Worm (Caenorhabditis elegans) whole organism, mixed stage, embryonic: ENCODE data around the gene ZK829.1.

Experiments
- M03D4.4 ChIP-seq: sonication (generic microtip); optimal IDR thresholded peaks from 2 replicates; lab custom pipeline; 2017; ENCODE audit warnings: mild to moderate bottlenecking, missing genetic modification characterization, missing compliant biosample characterization
- bed-3 ChIP-seq: fragments of 200-800 bp; sonication (Bioruptor generic); optimal IDR thresholded peaks from 3 replicates; lab custom pipeline; 2018; ENCODE audit warnings: mild to moderate bottlenecking, missing genetic modification characterization, moderate library complexity, missing compliant biosample characterization
- blmp-1 ChIP-seq: fragments of 150-350 bp; optimal IDR thresholded peaks from 2 replicates; lab custom pipeline; 2014; ENCODE audit warnings: missing biosample characterization, missing genetic modification characterization
- ceh-39 ChIP-seq: fragments of 150-350 bp; optimal IDR thresholded peaks from 2 replicates; lab custom pipeline; 2014; ENCODE audit warnings: missing biosample characterization, missing genetic modification characterization
- ceh-43 ChIP-seq: fragments of 200-800 bp; sonication (Bioruptor generic); optimal IDR thresholded peaks from 2 replicates; lab custom pipeline; 2018; ENCODE audit warnings: mild to moderate bottlenecking, missing genetic modification characterization, moderate library complexity, missing compliant biosample characterization
- ceh-83 ChIP-seq: fragments of 200-800 bp; sonication (Bioruptor generic); optimal IDR thresholded peaks from 2 replicates; lab custom pipeline; 2018; ENCODE audit warnings: mild to moderate bottlenecking, missing genetic modification characterization, missing compliant biosample characterization
- cnd-1 ChIP-seq: fragments of 200-800 bp; sonication (Bioruptor generic); optimal IDR thresholded peaks from 2 replicates; lab custom pipeline; 2018; ENCODE audit warnings: mild to moderate bottlenecking, missing genetic modification characterization, missing compliant biosample characterization
- drap-1 ChIP-seq: fragments of 200-800 bp; sonication (Bioruptor generic); optimal IDR thresholded peaks from 3 replicates; lab custom pipeline; 2018; ENCODE audit warnings: mild to moderate bottlenecking, missing genetic modification characterization, missing compliant biosample characterization
- elt-1 ChIP-seq: sonication (generic microtip); optimal IDR thresholded peaks from 2 replicates; lab custom pipeline; 2017; ENCODE audit warnings: missing genetic modification characterization, mild to moderate bottlenecking, missing compliant biosample characterization, antibody characterized with exemption, moderate library complexity, borderline replicate concordance; ENCODE audit not compliant: insufficient read depth
- elt-3 ChIP-seq: fragments of 150-350 bp; optimal IDR thresholded peaks from 2 replicates; lab custom pipeline; 2014; ENCODE audit warnings: missing biosample characterization, missing genetic modification characterization
- ham-2 ChIP-seq: fragments of 200-800 bp; sonication (Bioruptor generic); optimal IDR thresholded peaks from 2 replicates; lab custom pipeline; 2018; ENCODE audit warnings: mild to moderate bottlenecking, missing genetic modification characterization, missing compliant biosample characterization
- hlh-1 ChIP-seq: fragments of 150-350 bp; optimal IDR thresholded peaks from 2 replicates; lab custom pipeline; 2014; ENCODE audit warnings: missing biosample characterization, missing genetic modification reagents, missing genetic modification characterization
- lin-13 ChIP-seq: fragments of 150-350 bp; optimal IDR thresholded peaks from 2 replicates; lab custom pipeline; 2014; ENCODE audit warnings: missing biosample characterization, missing genetic modification characterization
- lin-32 ChIP-seq: fragments of 200-800 bp; sonication (Bioruptor generic); optimal IDR thresholded peaks from 2 replicates; lab custom pipeline; 2018; ENCODE audit warnings: mild to moderate bottlenecking, missing genetic modification characterization, missing compliant biosample characterization
- lsy-2 ChIP-seq: fragments of 150-350 bp; optimal IDR thresholded peaks from 2 replicates; lab custom pipeline; 2014; ENCODE audit warnings: missing biosample characterization, missing genetic modification characterization
- mep-1 ChIP-seq: fragments of 150-350 bp; optimal IDR thresholded peaks from 2 replicates; lab custom pipeline; 2017; ENCODE audit warnings: missing biosample characterization, missing genetic modification reagents, missing genetic modification characterization, inconsistent platforms
- mls-2 ChIP-seq: sonication (generic microtip); optimal IDR thresholded peaks from 2 replicates; lab custom pipeline; 2016; ENCODE audit warnings: mild to moderate bottlenecking, missing genetic modification characterization, moderate library complexity, missing compliant biosample characterization
- nhr-12 ChIP-seq: fragments of 150-350 bp; optimal IDR thresholded peaks from 2 replicates; lab custom pipeline; 2014; ENCODE audit warnings: missing biosample characterization, missing genetic modification characterization
- nhr-237 ChIP-seq: fragments of 150-350 bp; optimal IDR thresholded peaks from 2 replicates; lab custom pipeline; 2014; ENCODE audit warnings: missing biosample characterization, missing genetic modification characterization
- nhr-76 ChIP-seq: sonication (generic microtip); optimal IDR thresholded peaks from 2 replicates; lab custom pipeline; 2017; ENCODE audit warnings: missing biosample characterization, missing genetic modification characterization
- sem-2 ChIP-seq: fragments of 200-800 bp; sonication (Bioruptor generic); optimal IDR thresholded peaks from 2 replicates; lab custom pipeline; 2018; ENCODE audit warnings: mild to moderate bottlenecking, missing genetic modification characterization, missing compliant biosample characterization
- snpc-4 ChIP-seq: fragments of 150-350 bp; optimal IDR thresholded peaks from 2 replicates; lab custom pipeline; 2014; ENCODE audit warnings: missing biosample characterization, missing genetic modification characterization
- sptf-1 ChIP-seq: sonication (generic microtip); optimal IDR thresholded peaks from 2 replicates; lab custom pipeline; 2017; ENCODE audit warnings: mild to moderate bottlenecking, missing genetic modification characterization, moderate library complexity, missing compliant biosample characterization
- tbx-8 ChIP-seq: fragments of 200-800 bp; sonication (Bioruptor generic); optimal IDR thresholded peaks from 2 replicates; lab custom pipeline; 2018; ENCODE audit warnings: mild to moderate bottlenecking, missing genetic modification characterization, moderate library complexity, missing compliant biosample characterization
- unc-120 ChIP-seq: sonication (generic microtip); optimal IDR thresholded peaks from 2 replicates; lab custom pipeline; 2017; ENCODE audit warnings: missing genetic modification characterization, missing compliant biosample characterization; ENCODE audit not compliant: poor library complexity, severe bottlenecking
- unc-39 ChIP-seq: fragments of 150-350 bp; optimal IDR thresholded peaks from 2 replicates; lab custom pipeline; 2014; ENCODE audit warnings: missing biosample characterization, missing genetic modification characterization
- unc-62 ChIP-seq: fragments of 150-350 bp; optimal IDR thresholded peaks from 2 replicates; lab custom pipeline; 2014; ENCODE audit warnings: missing biosample characterization, missing genetic modification reagents, missing genetic modification characterization
- zip-8 ChIP-seq: fragments of 150-350 bp; optimal IDR thresholded peaks from 2 replicates; lab custom pipeline; 2014; ENCODE audit warnings: missing biosample characterization, missing genetic modification characterization
- ztf-11 ChIP-seq: fragments of 150-350 bp; optimal IDR thresholded peaks from 2 replicates; lab custom pipeline; 2014; ENCODE audit warnings: missing biosample characterization, missing genetic modification characterization

The ZK829.1 gene

DNA sequence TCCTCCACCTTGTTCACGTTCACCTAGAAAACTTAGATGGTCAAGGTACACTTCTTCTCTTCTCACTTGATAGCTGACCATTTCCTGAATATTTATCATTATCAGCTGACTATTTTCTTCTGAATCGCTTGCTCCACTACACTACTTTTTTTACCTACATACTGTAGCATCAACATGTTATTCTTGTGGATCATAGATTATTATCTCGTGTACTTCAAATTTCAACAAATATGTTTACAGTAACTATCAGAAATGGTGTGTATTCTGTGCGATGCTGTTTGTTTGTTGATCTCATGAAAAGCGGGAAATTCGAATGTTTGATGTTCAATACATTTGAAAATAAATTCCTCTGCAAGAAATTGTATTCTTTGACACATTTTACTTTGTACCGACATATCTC lies 25.3 kb downstream of the ZK829.1 start, which contains the start of gene ZK822.10:
TSS of gene ZK822.10 (plus strand) at position 231 of the 400 bp plus-strand sequence.
- TF ChIP-seq sptf-1 (no peak), bed-3 (no peak), ceh-39 (tag; lab: Kevin White, UChicago) (no peak), mep-1 (tag; lab: Kevin White, UChicago) (no peak), ceh-43 (GFP tag; lab: Kevin White, UChicago) (no peak), tbx-8 (GFP tag; lab: Kevin White, UChicago) (no peak), elt-1 (tag; lab: Kevin White, UChicago) (no peak), ztf-11 (no peak), zip-8 (tag; lab: Kevin White, UChicago) (no peak), ceh-83 (GFP tag; lab: Kevin White, UChicago) (no peak), ham-2 (GFP tag; lab: Kevin White, UChicago) (no peak), drap-1 (GFP tag; lab: Kevin White, UChicago) (no peak), sem-2 (no peak)
- TF ChIP-seq, all 35 proteins: peak for 0

DNA sequence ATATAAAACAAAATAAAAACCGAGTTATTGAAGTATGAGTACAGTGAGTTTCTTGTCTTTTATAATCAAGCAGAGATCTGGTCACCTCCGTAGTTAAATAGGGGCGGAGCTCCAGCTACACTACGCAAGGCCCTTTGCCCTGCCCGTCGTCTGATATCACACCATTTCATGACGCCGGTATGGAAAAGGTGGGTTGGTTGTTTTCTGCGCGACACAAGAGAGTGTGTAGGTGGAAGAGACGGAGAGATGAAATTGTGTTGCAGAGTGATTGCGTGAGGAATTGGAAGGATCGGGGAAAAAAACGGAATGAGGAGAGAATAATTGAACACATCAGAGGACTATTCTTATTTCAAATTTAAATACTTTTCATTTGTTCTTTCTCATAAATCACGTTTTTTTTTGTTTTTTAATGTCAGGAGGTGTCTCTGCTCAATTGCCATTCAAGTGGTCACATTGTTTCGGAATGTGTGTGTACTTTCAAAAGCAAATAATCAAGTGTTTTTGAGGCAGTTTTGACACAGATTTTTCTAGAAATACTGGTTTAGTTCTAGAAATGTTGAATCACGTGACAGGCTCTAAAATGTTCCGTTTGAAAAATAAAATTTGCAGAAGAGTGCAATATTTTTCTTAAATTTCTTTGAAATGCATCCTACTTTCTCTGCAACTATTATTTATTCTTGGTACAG lies 26.3 kb downstream of the ZK829.1 start, which contains the start of gene ZK822.9:
TSS of gene ZK822.9 (plus strand) at position 180 of the 686 bp plus-strand sequence.
- no peak for TF ChIP-seq M03D4.4
- TF ChIP-seq nhr-76 (tag; lab: Kevin White, UChicago): no peak
- no peak for TF ChIP-seq mep-1 (tag; lab: Kevin White, UChicago)
- TF ChIP-seq zip-8 (tag; lab: Kevin White, UChicago): no peak
- TF ChIP-seq, all 35 proteins: peak for 0

DNA sequence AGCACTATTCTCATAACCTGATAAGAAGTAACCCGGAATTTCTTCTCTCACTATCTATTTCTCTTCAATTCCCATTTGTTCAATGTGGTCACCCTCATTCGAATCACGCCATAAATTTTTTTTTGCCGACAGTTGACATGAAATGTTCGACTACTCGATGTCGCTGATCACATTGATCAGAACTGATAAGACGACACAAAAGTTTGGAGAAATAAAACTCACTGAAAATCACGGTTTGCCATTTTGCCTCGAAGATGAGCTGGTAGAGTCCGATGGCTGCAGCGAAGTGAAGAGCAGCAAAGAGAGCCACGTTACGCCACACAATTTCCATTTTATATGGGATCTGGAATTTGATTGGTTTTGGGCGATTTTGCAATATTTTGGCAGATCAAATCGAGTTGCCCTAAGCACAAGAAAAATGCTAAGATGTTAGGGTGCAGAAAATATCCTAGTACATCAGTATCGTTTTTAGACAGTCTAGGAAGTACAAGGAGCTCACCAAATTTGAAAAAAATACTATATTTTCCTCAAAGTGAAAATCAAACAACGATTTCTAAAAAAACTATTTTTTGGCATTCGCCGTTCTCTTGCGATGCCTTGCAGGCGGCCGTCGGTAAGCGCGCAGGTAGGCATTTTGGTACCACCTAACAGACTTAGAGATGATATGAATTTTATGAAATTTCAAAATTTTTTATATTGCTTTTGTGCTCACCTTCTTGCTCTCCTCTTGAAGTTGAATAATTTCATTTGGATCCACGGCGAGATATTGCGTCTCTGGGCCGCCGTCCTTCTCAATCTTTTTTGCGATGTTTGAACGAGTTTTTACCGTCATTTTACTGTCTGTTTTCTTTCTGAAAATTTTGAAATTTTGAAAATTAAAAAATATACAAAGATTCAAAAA lies 27.1 kb downstream of the ZK829.1 start, which contains the start of gene fat-6:
TSS of gene fat-6 (minus strand) at position 851 of the 901 bp plus-strand sequence.
- no peak for TF ChIP-seq lsy-2 (tag; lab: Kevin White, UChicago)
- TF ChIP-seq sptf-1: no peak
- TF ChIP-seq hlh-1: no peak
- TF ChIP-seq elt-3 (tag; lab: Kevin White, UChicago): no peak
- TF ChIP-seq bed-3: no peak
- no peak for TF ChIP-seq ceh-83 (GFP tag; lab: Kevin White, UChicago)
- TF ChIP-seq drap-1 (GFP tag; lab: Kevin White, UChicago): no peak
- no peak for TF ChIP-seq zip-8 (tag; lab: Kevin White, UChicago)
- no peak for TF ChIP-seq M03D4.4
- no peak for TF ChIP-seq sem-2

DNA sequence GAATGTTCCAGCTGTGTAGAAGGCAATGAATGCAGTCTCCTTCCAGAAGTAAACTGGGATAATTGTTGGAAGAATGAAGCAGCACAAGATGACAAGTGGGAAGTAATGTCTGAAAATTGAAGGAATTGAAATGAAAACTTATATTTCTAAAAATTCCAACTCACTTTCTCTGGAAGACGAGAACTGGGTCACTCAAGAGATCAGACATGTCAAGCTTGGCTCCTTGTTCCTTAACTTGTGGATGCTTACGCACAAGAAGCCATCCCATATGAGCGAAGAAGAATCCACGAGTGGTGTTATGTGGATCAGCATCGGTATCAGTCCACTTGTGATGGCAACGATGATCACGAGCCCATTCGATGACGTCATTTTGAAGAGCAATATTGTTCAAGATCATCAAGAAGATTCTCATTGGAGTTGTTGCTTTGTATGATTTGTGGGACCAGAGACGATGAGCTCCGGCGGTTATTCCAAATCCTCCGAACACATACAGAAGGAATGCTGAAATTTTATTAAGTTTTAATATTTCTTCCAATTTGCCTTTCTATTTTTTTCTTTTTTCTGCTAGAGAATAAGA lies 27.9 kb downstream of the ZK829.1 start:
- no peak for TF ChIP-seq lin-13 (tag; lab: Kevin White, UChicago)
- no peak for TF ChIP-seq tbx-8 (GFP tag; lab: Kevin White, UChicago)
- TF ChIP-seq unc-120: no peak
- TF ChIP-seq nhr-12 (tag; lab: Kevin White, UChicago): no peak
- TF ChIP-seq snpc-4 (tag; lab: Kevin White, UChicago): no peak
- no peak for TF ChIP-seq unc-39
- TF ChIP-seq blmp-1 (tag; lab: Kevin White, UChicago): no peak
- TF ChIP-seq nhr-237 (tag; lab: Kevin White, UChicago): no peak
- no peak for TF ChIP-seq ceh-39 (tag; lab: Kevin White, UChicago)
- TF ChIP-seq lin-32: no peak
- TF ChIP-seq, all 35 proteins: peak for 0

DNA sequence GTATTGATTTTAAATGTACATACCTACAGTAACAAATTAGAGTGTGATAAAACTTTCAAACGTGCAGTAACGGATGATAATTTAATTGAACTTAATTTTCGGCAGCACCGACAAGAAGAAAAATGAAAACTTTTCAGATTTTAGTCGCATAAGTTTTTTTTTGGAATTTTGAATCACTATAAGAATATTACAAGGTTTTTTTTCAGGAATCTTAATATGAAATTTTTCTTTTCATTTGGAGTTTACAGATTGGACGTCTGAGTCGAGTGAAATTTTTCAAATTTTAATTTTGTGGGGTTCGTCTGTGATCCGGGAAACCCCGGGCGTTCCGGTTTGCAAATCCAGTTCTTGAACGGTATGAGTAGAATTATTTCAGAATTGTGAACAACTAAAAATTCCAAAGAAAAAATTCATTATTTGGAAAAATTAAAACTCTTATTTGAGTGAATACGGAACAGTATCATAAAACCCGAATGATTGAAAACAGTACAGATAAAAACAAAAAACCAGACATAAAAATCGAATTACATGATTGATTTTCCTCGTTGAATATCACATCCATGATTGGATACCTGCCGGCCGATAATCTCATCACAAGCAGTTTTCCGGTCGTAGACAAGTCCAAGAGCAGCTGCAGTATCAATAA lies 28.8 kb downstream of the ZK829.1 start:
- TF ChIP-seq unc-62 (GFP tag; lab: Kevin White, UChicago): no peak
- no peak for TF ChIP-seq unc-120
- TF ChIP-seq elt-1 (tag; lab: Kevin White, UChicago): no peak
- no peak for TF ChIP-seq blmp-1 (tag; lab: Kevin White, UChicago)
- TF ChIP-seq ceh-83 (GFP tag; lab: Kevin White, UChicago): no peak
- TF ChIP-seq nhr-237 (tag; lab: Kevin White, UChicago): no peak
- no peak for TF ChIP-seq elt-3 (tag; lab: Kevin White, UChicago)
- no peak for TF ChIP-seq ceh-43 (GFP tag; lab: Kevin White, UChicago)
- TF ChIP-seq ceh-39 (tag; lab: Kevin White, UChicago): no peak
- TF ChIP-seq nhr-12 (tag; lab: Kevin White, UChicago): no peak
- no peak for TF ChIP-seq cnd-1 (tag; lab: Kevin White, UChicago)
- TF ChIP-seq snpc-4 (tag; lab: Kevin White, UChicago): no peak
- TF ChIP-seq lin-13 (tag; lab: Kevin White, UChicago): no peak
- no peak for TF ChIP-seq zip-8 (tag; lab: Kevin White, UChicago)
- TF ChIP-seq hlh-1: no peak
- no peak for TF ChIP-seq mls-2
- TF ChIP-seq M03D4.4: no peak
